Worm (Caenorhabditis elegans): ENCODE data around the gene srj-10.

DNA sequence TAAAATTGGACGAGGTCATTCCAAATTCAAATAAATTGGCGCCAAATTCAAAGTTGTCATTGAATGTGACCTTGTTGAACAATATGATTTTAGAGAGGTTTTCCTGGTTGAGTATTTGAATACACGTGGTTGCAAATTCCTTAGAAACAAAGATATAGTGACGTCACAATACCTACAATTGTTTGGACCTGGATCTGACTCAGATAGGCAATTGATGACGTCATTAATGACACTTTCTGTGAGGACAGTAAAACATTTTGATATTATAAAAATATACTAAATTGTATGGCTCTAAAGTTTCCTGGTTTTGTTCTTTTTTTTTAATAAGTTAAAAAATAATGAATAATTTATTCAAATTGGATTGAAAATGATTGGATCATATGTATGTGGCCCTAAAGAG is 32.3 kb downstream of the srj-10 start:
- TF ChIP-seq nhr-19 (GFP tag; conservative IDR thresholded peaks at IDR 0.05) = no peak
- TF ChIP-seq F16B12.6 (tag; optimal IDR thresholded peaks at IDR 0.05) = no peak
- no peak for TF ChIP-seq pax-3 (tag; optimal IDR thresholded peaks at IDR 0.05)
- TF ChIP-seq fos-1 (tag; optimal IDR thresholded peaks at IDR 0.05) = no peak

Data from whole organism, L1 larva.